Fruit fly (Drosophila melanogaster) whole organism, embryonic: ENCODE data around the gene CG42764.

Experiments used
- ATbp ChIP-seq: fragments of 200-800 bp; sonication (Bioruptor generic); optimal IDR thresholded peaks from 2 replicates; lab custom pipeline; 2017; ENCODE audit warnings: missing biosample characterization, mild to moderate bottlenecking, missing genetic modification characterization, missing genetic modification reagents
- C15 ChIP-seq: fragments of 200-800 bp; sonication (Bioruptor generic); IDR thresholded peaks from 3 replicates; pipeline ENCODE4 v1.3.6; 2022; ENCODE audit warnings: missing biosample characterization, missing genetic modification characterization
- CG10565 ChIP-seq: fragments of 200-800 bp; sonication (Bioruptor generic); optimal IDR thresholded peaks from 3 replicates; lab custom pipeline; 2016; ENCODE audit warnings: missing biosample characterization, mild to moderate bottlenecking, missing genetic modification characterization
- CG11456 ChIP-seq: fragments of 200-800 bp; sonication (Bioruptor generic); IDR thresholded peaks from 3 replicates; pipeline ENCODE4 v1.3.6; 2022; ENCODE audit warnings: missing biosample characterization, missing genetic modification characterization
- CG11695 ChIP-seq: fragments of 200-800 bp; sonication (Bioruptor generic); IDR thresholded peaks from 3 replicates; pipeline ENCODE4 v1.3.6; 2022; ENCODE audit warnings: missing biosample characterization, missing genetic modification characterization
- CG12391 ChIP-seq: fragments of 200-800 bp; sonication (Bioruptor generic); optimal IDR thresholded peaks from 3 replicates; lab custom pipeline; 2018; ENCODE audit warnings: missing biosample characterization, mild to moderate bottlenecking, missing genetic modification characterization, moderate library complexity
- CG14441 ChIP-seq: fragments of 200-800 bp; sonication (Bioruptor generic); IDR thresholded peaks from 2 replicates; pipeline ENCODE4 v1.3.6; 2022; ENCODE audit warnings: missing biosample characterization, missing genetic modification characterization
- CG15601 ChIP-seq: fragments of 200-800 bp; sonication (Bioruptor generic); optimal IDR thresholded peaks from 3 replicates; lab custom pipeline; 2019; ENCODE audit warnings: missing biosample characterization, mild to moderate bottlenecking, missing genetic modification characterization, moderate library complexity
- CG18619 ChIP-seq: fragments of 200-800 bp; sonication (Bioruptor generic); optimal IDR thresholded peaks from 3 replicates; lab custom pipeline; 2017; ENCODE audit warnings: missing biosample characterization, mild to moderate bottlenecking, missing genetic modification characterization
- CG32532 ChIP-seq: fragments of 200-800 bp; sonication (Bioruptor generic); IDR thresholded peaks from 2 replicates; pipeline ENCODE4 v1.3.6; 2022; ENCODE audit warnings: missing biosample characterization, missing genetic modification characterization
- CG5180 ChIP-seq: fragments of 200-800 bp; sonication (Bioruptor generic); optimal IDR thresholded peaks from 3 replicates; lab custom pipeline; 2017; ENCODE audit warnings: missing biosample characterization, missing genetic modification characterization, mild to moderate bottlenecking, moderate library complexity, missing genetic modification reagents
- CG6254 ChIP-seq: fragments of 200-800 bp; sonication (Bioruptor generic); optimal IDR thresholded peaks from 3 replicates; lab custom pipeline; 2017; ENCODE audit warnings: mild to moderate bottlenecking, missing biosample characterization, missing genetic modification reagents, missing genetic modification characterization
- CG6854 ChIP-seq: fragments of 200-800 bp; sonication (Bioruptor generic); optimal IDR thresholded peaks from 3 replicates; lab custom pipeline; 2017; ENCODE audit warnings: missing biosample characterization, mild to moderate bottlenecking, missing genetic modification characterization
- CG7372 ChIP-seq: fragments of 200-800 bp; sonication (Bioruptor generic); IDR thresholded peaks from 2 replicates; pipeline ENCODE4 v1.3.6; 2022; ENCODE audit warnings: missing biosample characterization, missing genetic modification characterization
- CG7745 ChIP-seq: fragments of 200-800 bp; sonication (Bioruptor generic); optimal IDR thresholded peaks from 2 replicates; lab custom pipeline; 2018; ENCODE audit warnings: missing biosample characterization, mild to moderate bottlenecking, missing genetic modification characterization, moderate library complexity
- CG7786 ChIP-seq: fragments of 200-800 bp; sonication (Bioruptor generic); optimal IDR thresholded peaks from 2 replicates; lab custom pipeline; 2016; ENCODE audit warnings: missing biosample characterization, missing genetic modification characterization
- Drgx ChIP-seq: fragments of 200-800 bp; sonication (Bioruptor generic); IDR thresholded peaks from 2 replicates; pipeline ENCODE4 v1.3.6; 2022; ENCODE audit warnings: missing biosample characterization, missing genetic modification characterization
- Eip74EF ChIP-seq, 2 experiments: fragments of 200-800 bp in 1 of 2; fragments of >200 bp in 1 of 2; sonication (Bioruptor generic) in 1 of 2; optimal IDR thresholded peaks; 2 replicates each; lab custom pipeline; 2017 to 2019; ENCODE audit warnings: missing biosample characterization in 2 of 2, missing genetic modification characterization in 2 of 2, mild to moderate bottlenecking in 1 of 2, moderate library complexity in 1 of 2
- HLH3B ChIP-seq: fragments of 200-800 bp; sonication (Bioruptor generic); IDR thresholded peaks from 2 replicates; pipeline ENCODE4 v1.3.6; 2022; ENCODE audit warnings: missing biosample characterization, missing genetic modification characterization
- Hr39 ChIP-seq: fragments of >200 bp; optimal IDR thresholded peaks from 2 replicates; lab custom pipeline; 2017
- Jarid2 ChIP-seq: fragments of 200-800 bp; sonication (Bioruptor generic); optimal IDR thresholded peaks from 3 replicates; lab custom pipeline; 2017; ENCODE audit warnings: mild to moderate bottlenecking, missing biosample characterization, missing genetic modification reagents, missing genetic modification characterization
- NFAT ChIP-seq: fragments of 200-800 bp; sonication (Bioruptor generic); IDR thresholded peaks from 2 replicates; pipeline ENCODE4 v1.3.6; 2022; ENCODE audit warnings: missing biosample characterization, missing genetic modification characterization
- Pdp1 ChIP-seq, 2 experiments: fragments of 200-800 bp; sonication (Bioruptor generic); optimal IDR thresholded peaks; 3 replicates each; lab custom pipeline; 2016; ENCODE audit warnings: missing biosample characterization in 2 of 2, missing genetic modification characterization in 2 of 2, mild to moderate bottlenecking in 1 of 2, moderate library complexity in 1 of 2
- Sin3A ChIP-seq: fragments of >200 bp; optimal IDR thresholded peaks from 2 replicates; lab custom pipeline; 2018
- Sry-δ ChIP-seq: fragments of 200-800 bp; sonication (Bioruptor generic); optimal IDR thresholded peaks from 2 replicates; lab custom pipeline; 2016; ENCODE audit warnings: missing biosample characterization, missing genetic modification characterization
- Xrp1 ChIP-seq: fragments of 200-800 bp; sonication (Bioruptor generic); IDR thresholded peaks from 2 replicates; pipeline ENCODE4 v1.3.6; 2022; ENCODE audit warnings: missing biosample characterization, missing genetic modification characterization
- bcd ChIP-seq: fragments of 200-800 bp; sonication (Bioruptor generic); optimal IDR thresholded peaks from 2 replicates; lab custom pipeline; 2017; ENCODE audit warnings: missing biosample characterization, mild to moderate bottlenecking, missing genetic modification characterization
- btn ChIP-seq: fragments of 200-800 bp; sonication (Bioruptor generic); optimal IDR thresholded peaks from 2 replicates; lab custom pipeline; 2016; ENCODE audit warnings: missing biosample characterization, missing genetic modification characterization
- cad ChIP-seq: fragments of >200 bp; optimal IDR thresholded peaks from 2 replicates; lab custom pipeline; 2017; ENCODE audit warnings: missing biosample characterization, missing genetic modification characterization
- cas ChIP-seq: fragments of 200-800 bp; sonication (Bioruptor generic); IDR thresholded peaks from 2 replicates; pipeline ENCODE4 v1.3.6; 2022; ENCODE audit warnings: missing biosample characterization, missing genetic modification characterization
- chn ChIP-seq: fragments of 200-800 bp; sonication (Bioruptor generic); optimal IDR thresholded peaks from 2 replicates; lab custom pipeline; 2016; ENCODE audit warnings: missing biosample characterization, missing genetic modification characterization
- dimm ChIP-seq: fragments of 200-800 bp; sonication (Bioruptor generic); IDR thresholded peaks from 2 replicates; pipeline ENCODE4 v1.3.6; 2022; ENCODE audit warnings: missing biosample characterization, missing genetic modification characterization
- dmrt11E ChIP-seq: fragments of 200-800 bp; sonication (Bioruptor generic); optimal IDR thresholded peaks from 3 replicates; lab custom pipeline; 2018; ENCODE audit warnings: missing biosample characterization, mild to moderate bottlenecking, missing genetic modification characterization, moderate library complexity
- dysf ChIP-seq: fragments of 200-800 bp; sonication (Bioruptor generic); IDR thresholded peaks from 3 replicates; pipeline ENCODE4 v1.3.6; 2022; ENCODE audit warnings: missing biosample characterization, missing genetic modification characterization
- fd102C ChIP-seq: fragments of 200-800 bp; sonication (Bioruptor generic); optimal IDR thresholded peaks from 2 replicates; lab custom pipeline; 2018; ENCODE audit warnings: missing biosample characterization, mild to moderate bottlenecking, missing genetic modification characterization, moderate library complexity
- ftz-f1 ChIP-seq: fragments of 200-800 bp; sonication (Bioruptor generic); optimal IDR thresholded peaks from 2 replicates; lab custom pipeline; 2016; ENCODE audit warnings: missing biosample characterization, missing genetic modification characterization
- gcm2 ChIP-seq: fragments of 200-800 bp; sonication (Bioruptor generic); optimal IDR thresholded peaks from 2 replicates; lab custom pipeline; 2016; ENCODE audit warnings: missing biosample characterization, missing genetic modification characterization
- lab ChIP-seq: fragments of 200-800 bp; sonication (Bioruptor generic); optimal IDR thresholded peaks from 3 replicates; lab custom pipeline; 2017; ENCODE audit warnings: missing biosample characterization, missing genetic modification characterization, mild to moderate bottlenecking, moderate library complexity, missing genetic modification reagents
- luna ChIP-seq: fragments of 200-800 bp; sonication (Bioruptor generic); optimal IDR thresholded peaks from 2 replicates; lab custom pipeline; 2016; ENCODE audit warnings: missing biosample characterization, missing genetic modification characterization
- mld ChIP-seq: fragments of 200-800 bp; sonication (Bioruptor generic); IDR thresholded peaks from 3 replicates; pipeline ENCODE4 v1.3.6; 2022; ENCODE audit warnings: missing biosample characterization, missing genetic modification characterization; ENCODE audit not compliant: partially characterized antibody
- nerfin-1 ChIP-seq: fragments of 200-800 bp; sonication (Bioruptor generic); optimal IDR thresholded peaks from 3 replicates; lab custom pipeline; 2019; ENCODE audit warnings: missing biosample characterization, mild to moderate bottlenecking, missing genetic modification characterization, moderate library complexity
- oc ChIP-seq: fragments of 200-800 bp; sonication (Bioruptor generic); optimal IDR thresholded peaks from 2 replicates; lab custom pipeline; 2018; ENCODE audit warnings: missing biosample characterization, mild to moderate bottlenecking, missing genetic modification characterization, moderate library complexity
- org-1 ChIP-seq: fragments of 200-800 bp; sonication (Bioruptor generic); optimal IDR thresholded peaks from 2 replicates; lab custom pipeline; 2017; ENCODE audit warnings: missing biosample characterization, missing genetic modification characterization
- pum ChIP-seq: fragments of 200-800 bp; sonication (Bioruptor generic); optimal IDR thresholded peaks from 2 replicates; lab custom pipeline; 2016; ENCODE audit warnings: missing biosample characterization, missing genetic modification characterization
- sug ChIP-seq: fragments of 200-800 bp; optimal IDR thresholded peaks from 2 replicates; lab custom pipeline; 2019; ENCODE audit warnings: missing biosample characterization, mild to moderate bottlenecking, missing genetic modification characterization, moderate library complexity
- tap ChIP-seq: fragments of 200-800 bp; optimal IDR thresholded peaks from 3 replicates; lab custom pipeline; 2019; ENCODE audit warnings: missing biosample characterization, mild to moderate bottlenecking, missing genetic modification characterization, moderate library complexity
- tna ChIP-seq: fragments of 200-800 bp; sonication (Bioruptor generic); IDR thresholded peaks from 2 replicates; pipeline ENCODE4 v1.3.6; 2022; ENCODE audit warnings: missing biosample characterization, missing genetic modification characterization; ENCODE audit not compliant: partially characterized antibody
- vfl ChIP-seq: fragments of 200-800 bp; sonication (Bioruptor generic); optimal IDR thresholded peaks from 2 replicates; lab custom pipeline; 2016; ENCODE audit warnings: missing biosample characterization, missing genetic modification characterization
- zf30C ChIP-seq: fragments of 200-800 bp; sonication (Bioruptor generic); optimal IDR thresholded peaks from 3 replicates; lab custom pipeline; 2018; ENCODE audit warnings: missing biosample characterization, mild to moderate bottlenecking, missing genetic modification characterization

The CG42764 gene

DNA sequence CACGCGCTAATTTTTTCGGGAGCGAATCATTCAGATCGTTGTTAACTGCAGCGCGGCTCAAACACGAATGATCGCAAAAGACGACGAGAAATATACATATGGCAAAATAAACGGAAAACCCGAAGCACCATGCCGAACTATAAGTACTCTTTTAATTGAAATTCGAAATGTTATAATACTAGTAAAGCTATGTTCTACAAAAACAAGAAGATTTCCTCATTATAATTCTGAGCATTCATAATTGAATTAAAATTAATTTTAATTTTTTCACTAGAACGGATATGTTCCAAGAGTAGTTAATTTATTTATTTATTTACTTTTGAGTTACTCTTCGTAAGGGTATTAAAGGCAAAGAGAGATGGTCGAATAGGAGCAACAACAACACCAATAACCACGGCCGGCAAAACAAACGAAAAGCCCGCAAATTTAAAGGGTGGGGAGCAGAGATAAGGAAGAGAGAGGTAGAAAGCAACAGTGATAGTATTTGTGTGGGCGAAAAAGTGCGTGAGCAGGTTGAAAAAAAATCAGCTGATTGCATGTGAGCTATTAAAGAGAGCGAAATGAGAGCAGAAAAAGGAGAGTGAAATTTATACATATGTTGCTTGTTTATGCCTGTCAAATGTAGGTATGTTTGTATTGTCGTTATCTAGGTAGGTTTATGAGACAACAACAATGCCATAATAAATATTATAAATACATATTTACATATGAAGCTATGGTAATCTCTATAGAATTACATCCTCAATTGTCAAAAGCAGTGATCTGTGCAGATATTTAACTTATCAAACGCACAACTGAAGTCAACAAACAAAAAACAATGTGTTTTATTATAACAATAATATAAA is 27.8 kb upstream of the CG42764 start (continued):
- TF ChIP-seq btn (GFP tag; lab: Kevin White, UChicago) = peak; percentile 15
- TF ChIP-seq CG11456 (GFP tag; lab: Robert Waterston, UW) = peak; percentile 71; the same call in 2 of the 3 replicates
- TF ChIP-seq cas = no peak; the same call in 1 of the 2 replicates
- TF ChIP-seq zf30C (GFP tag; lab: Kevin White, UChicago) = no peak
- peak; percentile 42 for TF ChIP-seq CG15601 (tag; lab: Kevin White, UChicago)
- TF ChIP-seq mld (GFP tag; lab: Robert Waterston, UW) = no peak
- peak; percentile 81 for TF ChIP-seq HLH3B (GFP tag; lab: Robert Waterston, UW)
- peak; percentile 89 for TF ChIP-seq CG11695 (GFP tag; lab: Robert Waterston, UW)
- no peak for TF ChIP-seq Sin3A
- peak; percentile 43 for TF ChIP-seq CG6254 (GFP tag; lab: Kevin White, UChicago)
- TF ChIP-seq ftz-f1 (GFP tag; lab: Kevin White, UChicago) = no peak
- TF ChIP-seq pum (GFP tag; lab: Kevin White, UChicago) = no peak
- TF ChIP-seq gcm2 (GFP tag; lab: Kevin White, UChicago) = no peak
- peak; percentile 69 for TF ChIP-seq bcd (GFP tag; lab: Kevin White, UChicago)
- no peak for TF ChIP-seq cad (GFP tag; lab: Kevin White, UChicago)
- TF ChIP-seq CG7745 (tag; lab: Kevin White, UChicago) = no peak
- no peak for TF ChIP-seq dimm
- TF ChIP-seq CG14441 = peak; percentile 78
- TF ChIP-seq CG7372 (GFP tag; lab: Robert Waterston, UW) = peak; percentile 55
- 0 out of 3 replicates have a peak, but pooled peaks have one; percentile 39 for TF ChIP-seq C15 (GFP tag; lab: Robert Waterston, UW)
- peak; percentile 42 for TF ChIP-seq CG7786 (GFP tag; lab: Kevin White, UChicago)
- no peak for TF ChIP-seq Sry-δ (GFP tag; lab: Kevin White, UChicago)
- TF ChIP-seq Jarid2 (GFP tag; lab: Kevin White, UChicago) = peak; percentile 64
- TF ChIP-seq Pdp1 (GFP tag; optimal IDR thresholded peaks at IDR 0.05; lab: Kevin White, UChicago) = peak; percentile 37 to 53
- TF ChIP-seq sug (tag; lab: Kevin White, UChicago) = peak; percentile 49
- peak; percentile 85 for TF ChIP-seq lab (GFP tag; lab: Kevin White, UChicago)
- peak; percentile 85 for TF ChIP-seq CG32532 (GFP tag; lab: Robert Waterston, UW)
- no peak for TF ChIP-seq chn (GFP tag; lab: Kevin White, UChicago)
- no peak for TF ChIP-seq tna (GFP tag; lab: Robert Waterston, UW)
- peak; percentile 6 for TF ChIP-seq fd102C (GFP tag; lab: Kevin White, UChicago)
- TF ChIP-seq ATbp = peak; percentile 55
- TF ChIP-seq org-1 (GFP tag; lab: Kevin White, UChicago) = peak; percentile 58
- TF ChIP-seq dysf (GFP tag; lab: Robert Waterston, UW) = peak; percentile 87
- peak; percentile 88 for TF ChIP-seq Drgx (GFP tag; lab: Robert Waterston, UW)
- TF ChIP-seq CG12391 = peak; percentile 77
- TF ChIP-seq vfl (GFP tag; lab: Kevin White, UChicago) = peak; percentile 41
- peak in 1 of 2 experiments; percentile 76 for TF ChIP-seq Eip74EF (GFP tag; optimal IDR thresholded peaks at IDR 0.05; lab: Kevin White, UChicago)
- peak; percentile 79 for TF ChIP-seq Xrp1 (GFP tag; lab: Robert Waterston, UW)
- peak; percentile 15 for TF ChIP-seq nerfin-1
- TF ChIP-seq dmrt11E (tag; lab: Kevin White, UChicago) = no peak
- TF ChIP-seq CG5180 (GFP tag; lab: Kevin White, UChicago) = peak; percentile 18
- TF ChIP-seq oc (tag; lab: Kevin White, UChicago) = no peak
- peak; percentile 14 for TF ChIP-seq luna (GFP tag; lab: Kevin White, UChicago)
- peak; percentile 54 for TF ChIP-seq CG6854 (GFP tag; lab: Kevin White, UChicago)
- TF ChIP-seq Hr39 (lab: Kevin White, UChicago) = no peak
- TF ChIP-seq tap (tag; lab: Kevin White, UChicago) = peak; percentile 72
- TF ChIP-seq CG18619 = peak; percentile 54
- TF ChIP-seq CG10565 (GFP tag; lab: Kevin White, UChicago) = no peak
- no peak; the same call in 1 of the 2 replicates for TF ChIP-seq NFAT
